Worm (Caenorhabditis elegans) whole organism, late embryonic: ENCODE data around the gene K09H11.11.

Experiments used
- C08G9.2 ChIP-seq: sonication (generic microtip); optimal IDR thresholded peaks from 2 replicates; lab custom pipeline; 2016; ENCODE audit warnings: mild to moderate bottlenecking, missing genetic modification characterization, moderate library complexity, missing compliant biosample characterization
- F13H6.1 ChIP-seq: sonication (generic microtip); optimal IDR thresholded peaks from 2 replicates; lab custom pipeline; 2016; ENCODE audit warnings: missing genetic modification characterization, missing compliant biosample characterization
- K02D7.2 ChIP-seq: sonication (generic microtip); optimal IDR thresholded peaks from 2 replicates; lab custom pipeline; 2017; ENCODE audit warnings: mild to moderate bottlenecking, missing genetic modification characterization, missing compliant biosample characterization
- K09A11.1 ChIP-seq: sonication (generic microtip); optimal IDR thresholded peaks from 2 replicates; lab custom pipeline; 2017; ENCODE audit warnings: antibody characterized with exemption, mild to moderate bottlenecking, missing genetic modification characterization, missing compliant biosample characterization; ENCODE audit not compliant: insufficient read depth
- T23F11.4 ChIP-seq: fragments of 200-800 bp; sonication (Bioruptor generic); optimal IDR thresholded peaks from 2 replicates; lab custom pipeline; 2018; ENCODE audit warnings: mild to moderate bottlenecking, missing genetic modification characterization, missing compliant biosample characterization
- ahr-1 ChIP-seq: sonication (generic microtip); optimal IDR thresholded peaks from 2 replicates; lab custom pipeline; 2016; ENCODE audit warnings: missing genetic modification characterization, missing compliant biosample characterization
- ceh-14 ChIP-seq: sonication (generic microtip); optimal IDR thresholded peaks from 2 replicates; lab custom pipeline; 2016; ENCODE audit warnings: missing genotype, missing genetic modification characterization, missing compliant biosample characterization
- ceh-18 ChIP-seq: sonication (generic microtip); optimal IDR thresholded peaks from 2 replicates; lab custom pipeline; 2016; ENCODE audit warnings: missing genetic modification characterization, missing compliant biosample characterization
- ceh-19 ChIP-seq: fragments of 200-800 bp; sonication (Bioruptor generic); optimal IDR thresholded peaks from 2 replicates; lab custom pipeline; 2018; ENCODE audit warnings: mild to moderate bottlenecking, missing genetic modification characterization, missing compliant biosample characterization
- ceh-24 ChIP-seq: sonication (generic microtip); optimal IDR thresholded peaks from 2 replicates; lab custom pipeline; 2016; ENCODE audit warnings: mild to moderate bottlenecking, missing genetic modification characterization, missing compliant biosample characterization
- ceh-30 ChIP-seq: fragments of 150-350 bp; optimal IDR thresholded peaks from 2 replicates; lab custom pipeline; 2014; ENCODE audit warnings: missing biosample characterization, missing genetic modification characterization
- ceh-31 ChIP-seq: sonication (generic microtip); optimal IDR thresholded peaks from 2 replicates; lab custom pipeline; 2016; ENCODE audit warnings: missing genetic modification characterization, missing compliant biosample characterization
- ceh-34 ChIP-seq: sonication (generic microtip); optimal IDR thresholded peaks from 2 replicates; lab custom pipeline; 2016; ENCODE audit warnings: mild to moderate bottlenecking, missing genetic modification characterization, missing compliant biosample characterization
- ceh-45 ChIP-seq: fragments of 200-800 bp; sonication (Bioruptor generic); IDR thresholded peaks from 2 replicates; pipeline ENCODE4 v1.3.6; 2022; ENCODE audit warnings: missing genetic modification reagents, missing genetic modification characterization, missing compliant biosample characterization
- ceh-48 ChIP-seq: sonication (generic microtip); optimal IDR thresholded peaks from 2 replicates; lab custom pipeline; 2016; ENCODE audit warnings: missing genetic modification characterization, inconsistent platforms, missing compliant biosample characterization
- che-1 ChIP-seq: sonication (generic microtip); optimal IDR thresholded peaks from 2 replicates; lab custom pipeline; 2016; ENCODE audit warnings: mild to moderate bottlenecking, missing genetic modification characterization, missing compliant biosample characterization
- dve-1 ChIP-seq: sonication (generic microtip); optimal IDR thresholded peaks from 2 replicates; lab custom pipeline; 2017; ENCODE audit warnings: antibody characterized with exemption, mild to moderate bottlenecking, missing genetic modification characterization, missing compliant biosample characterization
- elt-4 ChIP-seq: sonication (generic microtip); optimal IDR thresholded peaks from 2 replicates; lab custom pipeline; 2016; ENCODE audit warnings: missing genetic modification characterization, missing compliant biosample characterization
- fax-1 ChIP-seq: sonication (generic microtip); optimal IDR thresholded peaks from 2 replicates; lab custom pipeline; 2016; ENCODE audit warnings: missing genotype, missing genetic modification characterization, missing compliant biosample characterization
- gmeb-2 ChIP-seq: sonication (generic microtip); optimal IDR thresholded peaks from 2 replicates; lab custom pipeline; 2016; ENCODE audit warnings: missing genetic modification characterization, inconsistent platforms, missing compliant biosample characterization
- hlh-15 ChIP-seq: sonication (generic microtip); optimal IDR thresholded peaks from 2 replicates; lab custom pipeline; 2016; ENCODE audit warnings: missing genetic modification characterization, missing compliant biosample characterization
- lim-6 ChIP-seq: sonication (generic microtip); optimal IDR thresholded peaks from 2 replicates; lab custom pipeline; 2016; ENCODE audit warnings: missing genetic modification characterization, missing compliant biosample characterization
- nhr-232 ChIP-seq: sonication (generic microtip); optimal IDR thresholded peaks from 2 replicates; lab custom pipeline; 2016; ENCODE audit warnings: missing genetic modification characterization, missing compliant biosample characterization
- npax-4 ChIP-seq: sonication (generic microtip); optimal IDR thresholded peaks from 2 replicates; lab custom pipeline; 2016; ENCODE audit warnings: missing genetic modification characterization, missing compliant biosample characterization
- pag-3 ChIP-seq: sonication (generic microtip); optimal IDR thresholded peaks from 2 replicates; lab custom pipeline; 2016; ENCODE audit warnings: missing compliant biosample characterization, missing genetic modification characterization, borderline replicate concordance
- pat-9 ChIP-seq: fragments of 200-800 bp; sonication (Bioruptor generic); optimal IDR thresholded peaks from 2 replicates; lab custom pipeline; 2018; ENCODE audit warnings: mild to moderate bottlenecking, missing genetic modification characterization, moderate library complexity, missing compliant biosample characterization
- pha-4 ChIP-seq: fragments of 150-350 bp; optimal IDR thresholded peaks from 2 replicates; lab custom pipeline; 2018; ENCODE audit warnings: missing biosample characterization, missing genetic modification reagents, missing genetic modification characterization
- pqm-1 ChIP-seq: sonication (generic microtip); optimal IDR thresholded peaks from 2 replicates; lab custom pipeline; 2016; ENCODE audit warnings: missing genetic modification characterization, missing compliant biosample characterization
- pros-1 ChIP-seq: fragments of 150-350 bp; optimal IDR thresholded peaks from 2 replicates; lab custom pipeline; 2014; ENCODE audit warnings: missing biosample characterization, missing genetic modification reagents, missing genetic modification characterization
- ref-2 ChIP-seq: sonication (generic microtip); optimal IDR thresholded peaks from 2 replicates; lab custom pipeline; 2016; ENCODE audit warnings: missing genetic modification characterization, missing compliant biosample characterization
- rnt-1 ChIP-seq: sonication (generic microtip); optimal IDR thresholded peaks from 2 replicates; lab custom pipeline; 2016; ENCODE audit warnings: missing genetic modification characterization, missing compliant biosample characterization
- sdc-2 ChIP-seq: sonication (generic microtip); optimal IDR thresholded peaks from 2 replicates; lab custom pipeline; 2016; ENCODE audit warnings: missing genotype, missing genetic modification characterization, missing compliant biosample characterization
- sox-4 ChIP-seq: sonication (generic microtip); optimal IDR thresholded peaks from 2 replicates; lab custom pipeline; 2017; ENCODE audit warnings: mild to moderate bottlenecking, missing genetic modification characterization, inconsistent platforms, missing compliant biosample characterization
- tbx-2 ChIP-seq: sonication (generic microtip); optimal IDR thresholded peaks from 2 replicates; lab custom pipeline; 2016; ENCODE audit warnings: missing genetic modification characterization, missing compliant biosample characterization
- ttx-3 ChIP-seq: sonication (generic microtip); optimal IDR thresholded peaks from 2 replicates; lab custom pipeline; 2016; ENCODE audit warnings: missing genetic modification reagents, missing genetic modification characterization, missing compliant biosample characterization
- unc-3 ChIP-seq, 2 experiments: fragments of 200-800 bp in 1 of 2; sonication (Bioruptor generic) in 1 of 2; sonication (generic microtip) in 1 of 2; conservative IDR thresholded peaks in 1 of 2; optimal IDR thresholded peaks in 1 of 2; 2 replicates each; pipeline versions ENCODE4 v1.3.6 to Lab custom; 2016 to 2022; ENCODE audit warnings: missing compliant biosample characterization in 2 of 2, missing genetic modification characterization in 2 of 2, missing genetic modification reagents in 1 of 2
- unc-42 ChIP-seq: sonication (generic microtip); optimal IDR thresholded peaks from 2 replicates; lab custom pipeline; 2016; ENCODE audit warnings: missing genotype, missing genetic modification characterization, missing compliant biosample characterization
- unc-86 ChIP-seq: sonication (generic microtip); optimal IDR thresholded peaks from 2 replicates; lab custom pipeline; 2016; ENCODE audit warnings: missing genetic modification characterization, missing compliant biosample characterization
- zip-5 ChIP-seq: sonication (generic microtip); optimal IDR thresholded peaks from 2 replicates; lab custom pipeline; 2016; ENCODE audit warnings: missing genetic modification characterization, missing compliant biosample characterization
- ztf-16 ChIP-seq: sonication (generic microtip); optimal IDR thresholded peaks from 2 replicates; lab custom pipeline; 2017; ENCODE audit warnings: missing genetic modification characterization, missing compliant biosample characterization

The K09H11.11 gene

ce11 chrV:5755203-5755693 lies at the start of gene K09H11.11:
Gene K09H11.11 (minus strand): TSS chrV:5755253.
- TF ChIP-seq ceh-31 (tag; lab: Kevin White, UChicago) = peak; percentile 15

- TF ChIP-seq pag-3 (no peak), elt-4 (tag; lab: Kevin White, UChicago) (peak; percentile 34)
Observed at ce11 chrV:5799373-5799772, 44.3 kb upstream of the K09H11.11 start, which contains the start of gene cyn-17. Gene cyn-17 (plus strand): TSS chrV:5799673.

- TF ChIP-seq npax-4 (tag; lab: Kevin White, UChicago) (no peak), pqm-1 (no peak), hlh-15 (tag; lab: Kevin White, UChicago) (no peak), pros-1 (no peak)
Observed at ce11 chrV:5798132-5798531, 43.1 kb upstream of the K09H11.11 start, which contains the start of gene nstp-3. Gene nstp-3 (minus strand): TSS chrV:5798232.

ce11 chrV:5792031-5792430 lies 37.0 kb upstream of the K09H11.11 start, which contains the start of gene ZC250.2:
Gene ZC250.2 (plus strand): TSS chrV:5792331.
- TF ChIP-seq nhr-232 (tag; lab: Kevin White, UChicago) (no peak), pros-1 (no peak), C08G9.2 (tag; lab: Kevin White, UChicago) (no peak), ahr-1 (tag; lab: Kevin White, UChicago) (no peak), ceh-45 (GFP tag; lab: Robert Waterston, UW) (no peak), ceh-19 (GFP tag; lab: Kevin White, UChicago) (no peak), unc-42 (no peak)

ce11 chrV:5790497-5791280 lies 35.6 kb upstream of the K09H11.11 start, which contains the start of the genes nhr-142 and F44E7.9:
Gene nhr-142 (minus strand): TSS chrV:5790553.
Gene F44E7.9 (plus strand): TSS chrV:5791230.
- TF ChIP-seq unc-3 (GFP tag; conservative IDR thresholded peaks at IDR 0.05; lab: Robert Waterston, UW) (no peak), unc-3 (tag; optimal IDR thresholded peaks at IDR 0.05; lab: Kevin White, UChicago) (peak; percentile 40), lim-6 (tag; lab: Kevin White, UChicago) (peak; percentile 50), ceh-34 (peak; percentile 60), ceh-30 (tag; lab: Kevin White, UChicago) (peak; percentile 0), F13H6.1 (tag; lab: Kevin White, UChicago) (peak; percentile 64), sdc-2 (tag; lab: Kevin White, UChicago) (peak; percentile 18), ceh-24 (peak; percentile 13), ceh-31 (tag; lab: Kevin White, UChicago) (peak; percentile 93), ceh-18 (tag; lab: Kevin White, UChicago) (peak; percentile 72), pha-4 (no peak), nhr-232 (tag; lab: Kevin White, UChicago) (peak; percentile 10), T23F11.4 (GFP tag; lab: Kevin White, UChicago) (peak; percentile 26), gmeb-2 (no peak), ceh-45 (GFP tag; lab: Robert Waterston, UW) (peak; percentile 47; the same call in 1 of the 2 replicates), unc-86 (tag; lab: Kevin White, UChicago) (peak; percentile 37), rnt-1 (tag; lab: Kevin White, UChicago) (peak; percentile 64), ref-2 (tag; lab: Kevin White, UChicago) (peak; percentile 70), pag-3 (no peak), ztf-16 (peak; percentile 60), ttx-3 (tag; lab: Kevin White, UChicago) (peak; percentile 21), dve-1 (tag; lab: Kevin White, UChicago) (peak; percentile 9), ceh-19 (GFP tag; lab: Kevin White, UChicago) (peak; percentile 29), pat-9 (tag; lab: Kevin White, UChicago) (peak; percentile 32), npax-4 (tag; lab: Kevin White, UChicago) (peak; percentile 12), K09A11.1 (tag; lab: Kevin White, UChicago) (no peak), tbx-2 (tag; lab: Kevin White, UChicago) (peak; percentile 71), ceh-48 (tag; lab: Kevin White, UChicago) (peak; percentile 8), che-1 (tag; lab: Kevin White, UChicago) (peak; percentile 22), hlh-15 (tag; lab: Kevin White, UChicago) (peak; percentile 49), ceh-14 (tag; lab: Kevin White, UChicago) (peak; percentile 74), fax-1 (tag; lab: Kevin White, UChicago) (peak; percentile 73), zip-5 (peak; percentile 81), sox-4 (tag; lab: Kevin White, UChicago) (peak; percentile 36), K02D7.2 (tag; lab: Kevin White, UChicago) (peak; percentile 28), pqm-1 (peak; percentile 23)
